Worm (Caenorhabditis elegans) whole organism, young adult: ENCODE results near the gene C25H3.7.
A peak's percentile ranks its signal among the peaks of the same experiment; 100 is the strongest.

Experiments used
- B0261.1 ChIP-seq: sonication (generic microtip); optimal IDR thresholded peaks from 2 replicates; lab custom pipeline; 2016; ENCODE audit warnings: mild to moderate bottlenecking, missing genetic modification characterization, moderate library complexity, missing compliant biosample characterization
- C17E4.6 ChIP-seq: fragments of 200-800 bp; sonication (Bioruptor generic); IDR thresholded peaks from 2 replicates; pipeline ENCODE4 v1.3.6; 2022; ENCODE audit warnings: missing genetic modification reagents, missing genetic modification characterization, missing compliant biosample characterization
- Y53F4B.3 ChIP-seq: fragments of 200-800 bp; sonication (Bioruptor generic); IDR thresholded peaks from 2 replicates; pipeline ENCODE4 v1.3.6; 2022; ENCODE audit warnings: missing genetic modification reagents, missing genetic modification characterization, missing compliant biosample characterization
- Y95B8A.8 ChIP-seq: fragments of 200-800 bp; sonication (Bioruptor generic); IDR thresholded peaks from 2 replicates; pipeline ENCODE4 v1.3.6; 2022; ENCODE audit warnings: missing genetic modification reagents, missing genetic modification characterization, missing compliant biosample characterization
- aptf-3 ChIP-seq: fragments of 200-800 bp; sonication (Bioruptor generic); IDR thresholded peaks from 2 replicates; pipeline ENCODE4 v1.3.6; 2022; ENCODE audit warnings: missing genetic modification characterization, missing compliant biosample characterization
- cebp-2 ChIP-seq: fragments of 200-800 bp; sonication (Bioruptor generic); IDR thresholded peaks from 2 replicates; pipeline ENCODE4 v1.3.6; 2022; ENCODE audit warnings: missing genetic modification characterization, missing compliant biosample characterization
- ceh-79 ChIP-seq: sonication (generic microtip); optimal IDR thresholded peaks from 2 replicates; lab custom pipeline; 2017; ENCODE audit warnings: mild to moderate bottlenecking, missing genetic modification characterization, missing compliant biosample characterization
- chd-7 ChIP-seq: sonication (generic microtip); optimal IDR thresholded peaks from 2 replicates; lab custom pipeline; 2016; ENCODE audit warnings: mild to moderate bottlenecking, missing genetic modification characterization, moderate library complexity, missing compliant biosample characterization
- dpff-1 ChIP-seq: sonication (generic microtip); optimal IDR thresholded peaks from 2 replicates; lab custom pipeline; 2017; ENCODE audit warnings: mild to moderate bottlenecking, missing genetic modification characterization, missing compliant biosample characterization
- dpl-1 ChIP-seq: fragments of 150-350 bp; optimal IDR thresholded peaks from 2 replicates; lab custom pipeline; 2014; ENCODE audit warnings: missing biosample characterization, missing genetic modification reagents, missing genetic modification characterization
- egl-18 ChIP-seq: fragments of 200-800 bp; sonication (Bioruptor generic); IDR thresholded peaks from 2 replicates; pipeline ENCODE4 v1.3.6; 2022; ENCODE audit warnings: missing genetic modification reagents, missing genetic modification characterization, missing compliant biosample characterization
- egl-44 ChIP-seq: fragments of 200-800 bp; sonication (Bioruptor generic); IDR thresholded peaks from 2 replicates; pipeline ENCODE4 v1.3.6; 2022; ENCODE audit warnings: missing genetic modification reagents, missing genetic modification characterization, missing compliant biosample characterization
- him-1 ChIP-seq: sonication (generic microtip); optimal IDR thresholded peaks from 2 replicates; lab custom pipeline; 2016; ENCODE audit warnings: missing genotype, missing genetic modification reagents, missing genetic modification characterization, missing compliant biosample characterization
- hlh-26 ChIP-seq: fragments of 200-800 bp; sonication (Bioruptor generic); conservative IDR thresholded peaks from 2 replicates; pipeline ENCODE4 v1.3.6; 2022; ENCODE audit warnings: missing genetic modification reagents, missing genetic modification characterization, missing compliant biosample characterization
- let-526 ChIP-seq: fragments of 200-800 bp; sonication (Bioruptor generic); IDR thresholded peaks from 2 replicates; pipeline ENCODE4 v1.3.6; 2022; ENCODE audit warnings: missing genetic modification reagents, missing genetic modification characterization, missing compliant biosample characterization
- lin-40 ChIP-seq: sonication (generic microtip); optimal IDR thresholded peaks from 2 replicates; lab custom pipeline; 2016; ENCODE audit warnings: missing genetic modification characterization, mild to moderate bottlenecking, missing compliant biosample characterization, missing genotype, missing genetic modification reagents
- lir-1 ChIP-seq: fragments of 200-800 bp; sonication (Bioruptor generic); conservative IDR thresholded peaks from 2 replicates; pipeline ENCODE4 v1.3.6; 2022; ENCODE audit warnings: missing genetic modification reagents, missing genetic modification characterization, missing compliant biosample characterization
- lsl-1 ChIP-seq: fragments of 200-800 bp; sonication (Bioruptor generic); optimal IDR thresholded peaks from 2 replicates; lab custom pipeline; 2018; ENCODE audit warnings: mild to moderate bottlenecking, missing genetic modification characterization, moderate library complexity, missing compliant biosample characterization
- madf-10 ChIP-seq: sonication (generic microtip); optimal IDR thresholded peaks from 2 replicates; lab custom pipeline; 2016; ENCODE audit warnings: mild to moderate bottlenecking, missing genetic modification characterization, missing compliant biosample characterization
- nhr-80 ChIP-seq: sonication (generic microtip); optimal IDR thresholded peaks from 2 replicates; lab custom pipeline; 2016; ENCODE audit warnings: missing genetic modification characterization, missing compliant biosample characterization
- nhr-90 ChIP-seq: sonication (generic microtip); optimal IDR thresholded peaks from 2 replicates; lab custom pipeline; 2016; ENCODE audit warnings: missing genotype, mild to moderate bottlenecking, missing genetic modification characterization, missing compliant biosample characterization
- repo-1 ChIP-seq: sonication (generic microtip); optimal IDR thresholded peaks from 2 replicates; lab custom pipeline; 2017; ENCODE audit warnings: mild to moderate bottlenecking, missing genetic modification characterization, missing compliant biosample characterization
- rpc-1 ChIP-seq, 2 experiments: fragments of 150-350 bp in 1 of 2; sonication (generic microtip) in 1 of 2; optimal IDR thresholded peaks; 2 replicates each; lab custom pipeline; 2014 to 2018; ENCODE audit warnings: missing biosample characterization in 1 of 2, missing genetic modification characterization in 1 of 2, missing genetic modification reagents in 1 of 2, missing genotype in 1 of 2
- sea-2 ChIP-seq: fragments of 200-800 bp; sonication (Bioruptor generic); IDR thresholded peaks from 2 replicates; pipeline ENCODE4 v1.3.6; 2022; ENCODE audit warnings: missing genetic modification characterization, missing compliant biosample characterization
- tbp1 ChIP-seq: fragments of 200-800 bp; sonication (Bioruptor generic); optimal IDR thresholded peaks from 2 replicates; lab custom pipeline; 2018; ENCODE audit warnings: mild to moderate bottlenecking, missing genetic modification characterization, missing compliant biosample characterization
- tbx-9 ChIP-seq: sonication (generic microtip); optimal IDR thresholded peaks from 2 replicates; lab custom pipeline; 2016; ENCODE audit warnings: borderline replicate concordance, missing genetic modification characterization, inconsistent platforms, missing compliant biosample characterization
- unc-130 ChIP-seq: sonication (generic microtip); optimal IDR thresholded peaks from 2 replicates; lab custom pipeline; 2016; ENCODE audit warnings: missing genetic modification reagents, missing genetic modification characterization, missing compliant biosample characterization
- ztf-28 ChIP-seq: fragments of 200-800 bp; sonication (Bioruptor generic); IDR thresholded peaks from 2 replicates; pipeline ENCODE4 v1.3.6; 2022; ENCODE audit warnings: missing genetic modification reagents, missing genetic modification characterization, missing compliant biosample characterization

C25H3.7 gene

ce11 chrII:5688959-5689358 lies 20.2 kb upstream of the C25H3.7 start, which contains the start of gene C25H3.11 (continued):
- no peak for TF ChIP-seq chd-7 (tag; lab: Kevin White, UChicago)
- TF ChIP-seq hlh-26 (GFP tag; lab: Robert Waterston, UW): no peak

ce11 chrII:5680703-5681102 lies 12.0 kb upstream of the C25H3.7 start, which contains the start of gene flp-27:
Gene flp-27 (plus strand): TSS chrII:5681003.
- TF ChIP-seq repo-1: no peak
- no peak for TF ChIP-seq Y53F4B.3 (GFP tag; lab: Robert Waterston, UW)
- no peak for TF ChIP-seq let-526 (GFP tag; lab: Robert Waterston, UW)
- no peak for TF ChIP-seq sea-2 (GFP tag; lab: Robert Waterston, UW)
- no peak for TF ChIP-seq him-1 (tag; lab: Kevin White, UChicago)
- no peak for TF ChIP-seq ztf-28
- TF ChIP-seq Y95B8A.8 (GFP tag; lab: Robert Waterston, UW): no peak
- no peak for TF ChIP-seq cebp-2
- TF ChIP-seq dpl-1 (GFP tag; lab: Kevin White, UChicago): no peak
- no peak for TF ChIP-seq dpff-1 (tag; lab: Kevin White, UChicago)
- no peak for TF ChIP-seq nhr-90 (tag; lab: Kevin White, UChicago)
- TF ChIP-seq lin-40 (tag; lab: Kevin White, UChicago): no peak
- TF ChIP-seq, all 124 proteins: peak for 0

- TF ChIP-seq unc-130 (GFP tag; lab: Kevin White, UChicago) (no peak), egl-44 (GFP tag; lab: Robert Waterston, UW) (no peak), lir-1 (GFP tag; lab: Robert Waterston, UW) (no peak)
Observed at ce11 chrII:5669580-5669979, 850 bp upstream of the C25H3.7 start, which contains the start of gene C25H3.17. Gene C25H3.17 (minus strand): TSS chrII:5669680.

- TF ChIP-seq tbp1 (GFP tag; lab: Kevin White, UChicago) (peak; percentile 69), madf-10 (tag; lab: Kevin White, UChicago) (no peak), rpc-1 (optimal IDR thresholded peaks at IDR 0.05; lab: Kevin White, UChicago) (peak; percentile 20), rpc-1 (tag; optimal IDR thresholded peaks at IDR 0.05; lab: Kevin White, UChicago) (peak; percentile 62), B0261.1 (tag; lab: Kevin White, UChicago) (peak; percentile 7), sea-2 (GFP tag; lab: Robert Waterston, UW) (no peak), tbx-9 (tag; lab: Kevin White, UChicago) (no peak)
- TF ChIP-seq, all 124 proteins: peak for 3
Observed at ce11 chrII:5667540-5667939, 1.2 kb downstream of the C25H3.7 start.

- no peak for TF ChIP-seq egl-18 (GFP tag; lab: Robert Waterston, UW)
- TF ChIP-seq sea-2 (GFP tag; lab: Robert Waterston, UW): no peak
- TF ChIP-seq him-1 (tag; lab: Kevin White, UChicago): peak; percentile 74
- TF ChIP-seq aptf-3: no peak
Observed at ce11 chrII:5665991-5666390, 2.7 kb downstream of the C25H3.7 start, which contains the start of gene C25H3.16. Gene C25H3.16 (plus strand): TSS chrII:5666291.

DNA sequence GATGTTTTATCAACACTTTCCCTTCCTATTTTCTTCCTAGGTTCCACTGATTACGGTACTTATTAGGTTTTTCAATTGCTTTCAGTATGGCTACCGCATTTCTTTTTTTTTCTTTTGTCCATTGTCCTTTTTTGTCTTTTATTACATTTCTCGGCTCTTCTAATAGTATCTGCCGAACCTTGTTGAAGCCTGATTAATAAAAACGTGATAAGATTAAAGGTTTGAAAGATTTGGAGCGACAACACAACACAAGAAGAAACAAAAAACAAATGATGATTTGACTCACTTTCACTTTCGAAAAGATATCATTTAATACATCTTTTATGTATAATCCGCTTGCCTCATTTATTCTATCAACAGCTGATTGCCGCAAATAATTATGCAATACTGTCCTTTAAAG lies 3.7 kb downstream of the C25H3.7 start, which contains the start of gene C25H3.15:
C25H3.15 (plus strand) TSS at position 301 of the 400 bp plus-strand sequence.
- TF ChIP-seq nhr-80 (tag; lab: Kevin White, UChicago) (no peak), C17E4.6 (no peak), lsl-1 (no peak), ceh-79 (tag; lab: Kevin White, UChicago) (no peak), tbx-9 (tag; lab: Kevin White, UChicago) (no peak), let-526 (GFP tag; lab: Robert Waterston, UW) (no peak), repo-1 (no peak)
